Fruit fly (Drosophila melanogaster): ENCODE data around the gene TwdlH.

TwdlH gene

DNA sequence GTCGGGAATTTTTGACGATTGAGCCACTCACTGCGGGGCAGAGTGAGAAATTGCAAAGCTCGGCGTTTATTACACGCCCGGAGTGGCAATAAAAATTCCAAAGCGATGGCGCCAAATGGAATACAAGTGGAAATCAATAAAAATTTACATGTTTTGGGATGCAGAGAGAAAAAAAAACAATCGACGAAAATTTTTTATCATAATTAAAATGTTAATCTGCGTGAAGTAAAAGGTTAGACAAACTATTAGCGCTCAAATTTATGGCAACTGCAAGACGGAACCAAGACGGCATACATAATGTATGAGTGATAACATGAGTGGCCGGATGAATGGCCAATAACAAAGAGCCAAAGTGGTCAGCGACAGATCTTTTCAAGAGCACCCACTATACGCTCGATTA, 522 bp upstream of the TwdlH start:
- TF ChIP-seq zen (tag; optimal IDR thresholded peaks at IDR 0.05) (no peak), CG1602 (GFP tag; optimal IDR thresholded peaks at IDR 0.05) (no peak), CG8281 (tag; optimal IDR thresholded peaks at IDR 0.05) (no peak), CG34224 (GFP tag; IDR thresholded peaks at IDR 0.05; ENCODE audit: partially characterized antibody) (no peak), CG9817 (tag; optimal IDR thresholded peaks at IDR 0.05) (no peak), Awh (GFP tag; IDR thresholded peaks at IDR 0.05) (0 out of 2 replicates have a peak, but pooled peaks have one; percentile 15), hb (GFP tag; IDR thresholded peaks at IDR 0.05; ENCODE audit: partially characterized antibody) (no peak), CG2678 (tag; optimal IDR thresholded peaks at IDR 0.05) (no peak), abd-A (tag; optimal IDR thresholded peaks at IDR 0.05) (peak; percentile 89), NC2α (GFP tag; optimal IDR thresholded peaks at IDR 0.05) (no peak), ara (GFP tag; IDR thresholded peaks at IDR 0.05) (no peak), slbo (GFP tag; IDR thresholded peaks at IDR 0.05) (no peak), zf30C (GFP tag; optimal IDR thresholded peaks at IDR 0.05) (no peak), sr (GFP tag; IDR thresholded peaks at IDR 0.05) (no peak), onecut (GFP tag; IDR thresholded peaks at IDR 0.05) (peak; percentile 43), Doc3 (GFP tag; IDR thresholded peaks at IDR 0.05; ENCODE audit: partially characterized antibody) (no peak), Gsc (GFP tag; IDR thresholded peaks at IDR 0.05) (no peak), Mes4 (GFP tag; optimal IDR thresholded peaks at IDR 0.05) (no peak), psq (GFP tag; optimal IDR thresholded peaks at IDR 0.05) (no peak), sob (GFP tag; IDR thresholded peaks at IDR 0.05) (no peak), CG4282 (GFP tag; optimal IDR thresholded peaks at IDR 0.05) (no peak), CG3995 (GFP tag; optimal IDR thresholded peaks at IDR 0.05) (no peak), CG2875 (GFP tag; optimal IDR thresholded peaks at IDR 0.05) (no peak), vvl (GFP tag; IDR thresholded peaks at IDR 0.05) (peak; percentile 61; the same call in 1 of the 2 replicates), ftz-f1 (GFP tag; optimal IDR thresholded peaks at IDR 0.05) (no peak), CG17385 (GFP tag; optimal IDR thresholded peaks at IDR 0.05) (no peak), twi (tag; optimal IDR thresholded peaks at IDR 0.05) (no peak), CrebB (tag; optimal IDR thresholded peaks at IDR 0.05) (no peak), YL-1 (GFP tag; optimal IDR thresholded peaks at IDR 0.05) (no peak), ap (GFP tag; IDR thresholded peaks at IDR 0.05) (no peak), gsb-n (tag; optimal IDR thresholded peaks at IDR 0.05) (no peak), Dbx (GFP tag; IDR thresholded peaks at IDR 0.05) (0 out of 3 replicates have a peak, but pooled peaks have one; percentile 3), CTCF (GFP tag; optimal IDR thresholded peaks at IDR 0.05) (no peak), luna (GFP tag; optimal IDR thresholded peaks at IDR 0.05) (no peak), CG6765 (GFP tag; optimal IDR thresholded peaks at IDR 0.05) (no peak), CG18476 (GFP tag; optimal IDR thresholded peaks at IDR 0.05) (no peak), sd (tag; optimal IDR thresholded peaks at IDR 0.05) (peak; percentile 82), sens (GFP tag) (no peak)

- TF ChIP-seq tap (tag; optimal IDR thresholded peaks at IDR 0.05) (no peak), gro (GFP tag; optimal IDR thresholded peaks at IDR 0.05) (no peak), CG10959 (GFP tag; IDR thresholded peaks at IDR 0.05) (no peak), Nf-YB (GFP tag; optimal IDR thresholded peaks at IDR 0.05) (no peak), CG11504 (tag; optimal IDR thresholded peaks at IDR 0.05) (no peak), tup (GFP tag; optimal IDR thresholded peaks at IDR 0.05) (no peak), Hr78 (GFP tag; optimal IDR thresholded peaks at IDR 0.05) (no peak)
Observed at dm6 chr3R:26634585-26634984, 1.1 kb downstream of the TwdlH start, which contains the start of gene TwdlR. TwdlR (plus strand) TSS chr3R:26634885.

All from whole organism, embryonic.